Fruit fly (Drosophila melanogaster): ENCODE data around the gene Hmgcr.

Hmgcr gene

dm6 chr3R:23752728-23753127, 19.6 kb downstream of the Hmgcr start, which contains the start of the genes RanBP3 and Rpt5 (continued):
- TF ChIP-seq vnd (GFP tag; IDR thresholded peaks at IDR 0.05; ENCODE audit: partially characterized antibody), result peak; percentile 63
- TF ChIP-seq luna (GFP tag; optimal IDR thresholded peaks at IDR 0.05), result peak; percentile 69
- peak; percentile 82 for TF ChIP-seq unc-4 (GFP tag; IDR thresholded peaks at IDR 0.05; ENCODE audit: partially characterized antibody)
- TF ChIP-seq CG4617 (GFP tag; optimal IDR thresholded peaks at IDR 0.05; ENCODE audit: borderline replicate concordance), result peak; percentile 96
- TF ChIP-seq Bgb (GFP tag; IDR thresholded peaks at IDR 0.05; ENCODE audit: partially characterized antibody), result peak; percentile 90
- peak; percentile 38 for TF ChIP-seq CG9817 (tag; optimal IDR thresholded peaks at IDR 0.05)
- no peak for TF ChIP-seq Kr (GFP tag; optimal IDR thresholded peaks at IDR 0.05)
- no peak for TF ChIP-seq tgo (GFP tag; IDR thresholded peaks at IDR 0.05)
- TF ChIP-seq Hr3 (GFP tag; optimal IDR thresholded peaks at IDR 0.05), result peak; percentile 19
- no peak for TF ChIP-seq B-H1 (GFP tag; IDR thresholded peaks at IDR 0.05)
- peak; percentile 49 for TF ChIP-seq CrebB (tag; optimal IDR thresholded peaks at IDR 0.05)
- no peak for TF ChIP-seq z (GFP tag; IDR thresholded peaks at IDR 0.05)
- TF ChIP-seq CG5245 (GFP tag; optimal IDR thresholded peaks at IDR 0.05), result peak; percentile 7
- no peak for TF ChIP-seq CG10565 (GFP tag; optimal IDR thresholded peaks at IDR 0.05)
- TF ChIP-seq CG8290 (GFP tag; optimal IDR thresholded peaks at IDR 0.05), result no peak
- TF ChIP-seq CG8290 (tag; optimal IDR thresholded peaks at IDR 0.05), result no peak
- TF ChIP-seq abd-A (tag; optimal IDR thresholded peaks at IDR 0.05), result no peak
- TF ChIP-seq CG1792 (GFP tag; optimal IDR thresholded peaks at IDR 0.05), result peak; percentile 65
- TF ChIP-seq mam (GFP tag; optimal IDR thresholded peaks at IDR 0.05), result peak; percentile 73
- TF ChIP-seq Myb (GFP tag; optimal IDR thresholded peaks at IDR 0.05), result peak; percentile 60
- TF ChIP-seq CG18011 (GFP tag; optimal IDR thresholded peaks at IDR 0.05), result peak; percentile 62
- TF ChIP-seq CG17568 (GFP tag; optimal IDR thresholded peaks at IDR 0.05), result no peak
- peak; percentile 61 for TF ChIP-seq fu2 (GFP tag; optimal IDR thresholded peaks at IDR 0.05)
- TF ChIP-seq Ptx1 (GFP tag; IDR thresholded peaks at IDR 0.05), result 0 out of 2 replicates have a peak, but pooled peaks have one; percentile 9
- peak; percentile 34 for TF ChIP-seq Chrac-16 (GFP tag; optimal IDR thresholded peaks at IDR 0.05)
- peak; percentile 92 for TF ChIP-seq CG34224 (GFP tag; IDR thresholded peaks at IDR 0.05; ENCODE audit: partially characterized antibody)
- no peak for TF ChIP-seq ac (GFP tag; optimal IDR thresholded peaks at IDR 0.05)
- TF ChIP-seq Ravus (GFP tag; IDR thresholded peaks at IDR 0.05), result no peak
- no peak for TF ChIP-seq odd (GFP tag; optimal IDR thresholded peaks at IDR 0.05)
- peak; percentile 33 for TF ChIP-seq CG12391 (tag; optimal IDR thresholded peaks at IDR 0.05)
- TF ChIP-seq sim (GFP tag; IDR thresholded peaks at IDR 0.05), result no peak
- peak; percentile 57 for TF ChIP-seq E2f2 (GFP tag; IDR thresholded peaks at IDR 0.05)
- TF ChIP-seq tup (GFP tag; optimal IDR thresholded peaks at IDR 0.05), result no peak
- TF ChIP-seq Dbx (GFP tag; IDR thresholded peaks at IDR 0.05), result peak; percentile 59; the same call in 2 of the 3 replicates
- TF ChIP-seq CG2129 (GFP tag; IDR thresholded peaks at IDR 0.05; ENCODE audit: partially characterized antibody), result peak; percentile 46; the same call in 1 of the 2 replicates
- no peak for TF ChIP-seq CG6654 (GFP tag; optimal IDR thresholded peaks at IDR 0.05)
- TF ChIP-seq CG15514 (GFP tag; optimal IDR thresholded peaks at IDR 0.05), result peak; percentile 71
- TF ChIP-seq unpg (GFP tag; optimal IDR thresholded peaks at IDR 0.05), result no peak
- TF ChIP-seq HLH3B (GFP tag; IDR thresholded peaks at IDR 0.05), result no peak
- no peak for TF ChIP-seq CG14667 (GFP tag; IDR thresholded peaks at IDR 0.05)
- TF ChIP-seq CG4404 (GFP tag; IDR thresholded peaks at IDR 0.05), result no peak
- no peak for TF ChIP-seq CG6254 (GFP tag; optimal IDR thresholded peaks at IDR 0.05)
- TF ChIP-seq Poxn (GFP tag; IDR thresholded peaks at IDR 0.05), result no peak
- TF ChIP-seq ind (GFP tag; optimal IDR thresholded peaks at IDR 0.05), result peak; percentile 60
- TF ChIP-seq CG42726 (GFP tag; IDR thresholded peaks at IDR 0.05; ENCODE audit: partially characterized antibody), result peak; percentile 79; the same call in 1 of the 2 replicates
- peak; percentile 55 for TF ChIP-seq HmgD (GFP tag; optimal IDR thresholded peaks at IDR 0.05)
- TF ChIP-seq phol (tag; optimal IDR thresholded peaks at IDR 0.05), result peak; percentile 61
- peak; percentile 68 for TF ChIP-seq vfl (GFP tag; optimal IDR thresholded peaks at IDR 0.05)
- TF ChIP-seq kah (GFP tag; optimal IDR thresholded peaks at IDR 0.05), result no peak
- TF ChIP-seq CG13624 (GFP tag; optimal IDR thresholded peaks at IDR 0.05), result peak; percentile 70
- no peak for TF ChIP-seq Sox100B (GFP tag; optimal IDR thresholded peaks at IDR 0.05)
